Worm (Caenorhabditis elegans): ENCODE results near the gene T09F3.7.

- TF ChIP-seq lsy-2 (tag; optimal IDR thresholded peaks at IDR 0.05) (no peak), sem-2 (GFP tag; optimal IDR thresholded peaks at IDR 0.05) (no peak), pha-4 (tag; optimal IDR thresholded peaks at IDR 0.05) (no peak), flh-1 (GFP tag; optimal IDR thresholded peaks at IDR 0.05) (no peak), snpc-4 (tag; optimal IDR thresholded peaks at IDR 0.05) (no peak), ces-1 (GFP tag; optimal IDR thresholded peaks at IDR 0.05) (no peak), nhr-76 (tag; optimal IDR thresholded peaks at IDR 0.05) (no peak)
These were observed 23.8 kb upstream of the T09F3.7 start, which contains the start of gene ceh-57 for ce11 chrII:10367202-10367601.
